Worm (Caenorhabditis elegans) whole organism, L3 larva: Measurements from ENCODE around the gene glb-34.

ENCODE experiments used
- R02D3.7 ChIP-seq: fragments of 150-350 bp; optimal IDR thresholded peaks from 2 replicates; lab custom pipeline; 2014; ENCODE audit warnings: missing biosample characterization, missing genetic modification characterization
- aly-2 ChIP-seq: fragments of 150-350 bp; optimal IDR thresholded peaks from 2 replicates; lab custom pipeline; 2014; ENCODE audit warnings: missing biosample characterization, missing genetic modification characterization
- ama-1 ChIP-seq: fragments of 150-350 bp; optimal IDR thresholded peaks from 2 replicates; lab custom pipeline; 2018
- ceh-28 ChIP-seq: fragments of 150-350 bp; optimal IDR thresholded peaks from 2 replicates; lab custom pipeline; 2014; ENCODE audit warnings: missing biosample characterization, missing genetic modification reagents, missing genetic modification characterization
- ceh-82 ChIP-seq: fragments of 150-350 bp; optimal IDR thresholded peaks from 2 replicates; lab custom pipeline; 2014; ENCODE audit warnings: missing biosample characterization, missing genetic modification characterization
- daf-12 ChIP-seq: fragments of 150-350 bp; optimal IDR thresholded peaks from 2 replicates; lab custom pipeline; 2014; ENCODE audit warnings: missing biosample characterization, missing genetic modification reagents, missing genetic modification characterization
- egl-5 ChIP-seq: fragments of 150-350 bp; optimal IDR thresholded peaks from 2 replicates; lab custom pipeline; 2017; ENCODE audit warnings: missing biosample characterization, missing genetic modification reagents, missing genetic modification characterization, inconsistent platforms
- elt-1 ChIP-seq: fragments of 150-350 bp; optimal IDR thresholded peaks from 2 replicates; lab custom pipeline; 2014; ENCODE audit warnings: missing biosample characterization, missing genetic modification characterization
- elt-2 ChIP-seq: sonication (generic microtip); optimal IDR thresholded peaks from 2 replicates; lab custom pipeline; 2016; ENCODE audit warnings: missing genetic modification reagents, mild to moderate bottlenecking, missing genetic modification characterization, missing compliant biosample characterization
- elt-3 ChIP-seq, 3 experiments: fragments of 150-350 bp in 1 of 3; sonication (generic microtip) in 2 of 3; optimal IDR thresholded peaks; 2 replicates in 2 of 3; 4 replicates in 1 of 3; lab custom pipeline; 2014 to 2017; ENCODE audit warnings: missing biosample characterization in 3 of 3, missing genetic modification characterization in 3 of 3
- eor-1 ChIP-seq, 2 experiments: fragments of 150-350 bp; optimal IDR thresholded peaks; 2 replicates each; lab custom pipeline; 2014 to 2018; ENCODE audit warnings: missing biosample characterization in 2 of 2, missing genetic modification characterization in 2 of 2
- fkh-10 ChIP-seq: sonication (generic microtip); optimal IDR thresholded peaks from 2 replicates; lab custom pipeline; 2017; ENCODE audit warnings: missing biosample characterization, missing genetic modification reagents, missing genetic modification characterization
- fkh-2 ChIP-seq: fragments of 150-350 bp; optimal IDR thresholded peaks from 2 replicates; lab custom pipeline; 2014; ENCODE audit warnings: missing biosample characterization, missing genetic modification reagents, missing genetic modification characterization
- fos-1 ChIP-seq: fragments of 150-350 bp; optimal IDR thresholded peaks from 2 replicates; lab custom pipeline; 2014; ENCODE audit warnings: missing biosample characterization, missing genetic modification characterization
- hmg-11 ChIP-seq: sonication (generic microtip); optimal IDR thresholded peaks from 2 replicates; lab custom pipeline; 2016; ENCODE audit warnings: missing genetic modification characterization, missing compliant biosample characterization
- jun-1 ChIP-seq: fragments of 150-350 bp; optimal IDR thresholded peaks from 2 replicates; lab custom pipeline; 2014; ENCODE audit warnings: missing biosample characterization, missing genetic modification reagents, missing genetic modification characterization
- lin-15B ChIP-seq: fragments of 150-350 bp; optimal IDR thresholded peaks from 2 replicates; lab custom pipeline; 2014; ENCODE audit warnings: missing biosample characterization, missing genetic modification characterization
- lin-39 ChIP-seq: fragments of 150-350 bp; optimal IDR thresholded peaks from 2 replicates; lab custom pipeline; 2018; ENCODE audit warnings: missing biosample characterization, missing genetic modification reagents, missing genetic modification characterization
- lsy-12 ChIP-seq: sonication (generic microtip); optimal IDR thresholded peaks from 2 replicates; lab custom pipeline; 2016; ENCODE audit warnings: mild to moderate bottlenecking, missing genetic modification characterization, missing compliant biosample characterization
- mdl-1 ChIP-seq: fragments of 150-350 bp; optimal IDR thresholded peaks from 2 replicates; lab custom pipeline; 2014; ENCODE audit warnings: missing biosample characterization, missing genetic modification characterization
- mml-1 ChIP-seq: fragments of 150-350 bp; sonication (generic microtip); optimal IDR thresholded peaks from 3 replicates; lab custom pipeline; 2014; ENCODE audit warnings: missing biosample characterization, missing genetic modification characterization
- nfya-1 ChIP-seq: sonication (generic microtip); optimal IDR thresholded peaks from 2 replicates; lab custom pipeline; 2017; ENCODE audit warnings: missing genetic modification characterization, mild to moderate bottlenecking, missing compliant biosample characterization, antibody characterized with exemption, moderate library complexity; ENCODE audit not compliant: insufficient read depth
- nhr-11 ChIP-seq: fragments of 150-350 bp; optimal IDR thresholded peaks from 2 replicates; lab custom pipeline; 2014; ENCODE audit warnings: missing biosample characterization, missing genetic modification characterization
- nhr-12 ChIP-seq: fragments of 150-350 bp; optimal IDR thresholded peaks from 2 replicates; lab custom pipeline; 2014; ENCODE audit warnings: missing biosample characterization, missing genetic modification characterization
- nhr-23 ChIP-seq: fragments of 150-350 bp; optimal IDR thresholded peaks from 2 replicates; lab custom pipeline; 2014; ENCODE audit warnings: missing biosample characterization, missing genetic modification reagents, missing genetic modification characterization
- nhr-237 ChIP-seq: fragments of 150-350 bp; optimal IDR thresholded peaks from 2 replicates; lab custom pipeline; 2014; ENCODE audit warnings: missing biosample characterization, missing genetic modification characterization
- nhr-25 ChIP-seq: sonication (generic microtip); optimal IDR thresholded peaks from 2 replicates; lab custom pipeline; 2017; ENCODE audit warnings: missing biosample characterization, missing genetic modification characterization
- nhr-28 ChIP-seq: fragments of 150-350 bp; optimal IDR thresholded peaks from 2 replicates; lab custom pipeline; 2014; ENCODE audit warnings: missing biosample characterization, missing genetic modification characterization
- nhr-43 ChIP-seq: sonication (generic microtip); optimal IDR thresholded peaks from 2 replicates; lab custom pipeline; 2016; ENCODE audit warnings: mild to moderate bottlenecking, missing genetic modification characterization, missing compliant biosample characterization; ENCODE audit not compliant: poor library complexity, severe bottlenecking
- nhr-67 ChIP-seq: fragments of 150-350 bp; optimal IDR thresholded peaks from 2 replicates; lab custom pipeline; 2014; ENCODE audit warnings: missing biosample characterization, missing genetic modification characterization
- nhr-77 ChIP-seq: fragments of 150-350 bp; optimal IDR thresholded peaks from 2 replicates; lab custom pipeline; 2014; ENCODE audit warnings: missing biosample characterization, missing genetic modification characterization
- pha-4 ChIP-seq: fragments of 150-350 bp; optimal IDR thresholded peaks from 2 replicates; lab custom pipeline; 2014; ENCODE audit warnings: missing biosample characterization, missing genetic modification reagents, missing genetic modification characterization
- pqm-1 ChIP-seq: fragments of 150-350 bp; optimal IDR thresholded peaks from 2 replicates; lab custom pipeline; 2017; ENCODE audit warnings: missing biosample characterization, missing genetic modification characterization, inconsistent platforms
- sea-2 ChIP-seq: fragments of 150-350 bp; sonication (generic microtip); optimal IDR thresholded peaks from 4 replicates; lab custom pipeline; 2014; ENCODE audit warnings: missing biosample characterization, missing genetic modification reagents, missing genetic modification characterization
- skn-1 ChIP-seq: fragments of 150-350 bp; optimal IDR thresholded peaks from 2 replicates; lab custom pipeline; 2014; ENCODE audit warnings: missing biosample characterization, missing genetic modification characterization
- snpc-4 ChIP-seq: fragments of 150-350 bp; optimal IDR thresholded peaks from 2 replicates; lab custom pipeline; 2014; ENCODE audit warnings: missing biosample characterization, missing genetic modification characterization
- tbx-2 ChIP-seq: sonication (generic microtip); optimal IDR thresholded peaks from 2 replicates; lab custom pipeline; 2016; ENCODE audit warnings: mild to moderate bottlenecking, missing genetic modification characterization, missing compliant biosample characterization
- unc-39 ChIP-seq: sonication (generic microtip); optimal IDR thresholded peaks from 4 replicates; lab custom pipeline; 2017; ENCODE audit warnings: missing biosample characterization, missing genetic modification characterization
- unc-62 ChIP-seq: fragments of 150-350 bp; sonication (generic microtip); optimal IDR thresholded peaks from 4 replicates; lab custom pipeline; 2014; ENCODE audit warnings: missing biosample characterization, missing genetic modification reagents, missing genetic modification characterization
- zag-1 ChIP-seq: fragments of 150-350 bp; optimal IDR thresholded peaks from 2 replicates; lab custom pipeline; 2014; ENCODE audit warnings: missing biosample characterization, missing genetic modification characterization
- ztf-11 ChIP-seq: fragments of 150-350 bp; optimal IDR thresholded peaks from 2 replicates; lab custom pipeline; 2014; ENCODE audit warnings: missing biosample characterization, missing genetic modification characterization
- ztf-4 ChIP-seq: fragments of 150-350 bp; optimal IDR thresholded peaks from 2 replicates; lab custom pipeline; 2014; ENCODE audit warnings: missing biosample characterization, missing genetic modification characterization

glb-34 gene

DNA sequence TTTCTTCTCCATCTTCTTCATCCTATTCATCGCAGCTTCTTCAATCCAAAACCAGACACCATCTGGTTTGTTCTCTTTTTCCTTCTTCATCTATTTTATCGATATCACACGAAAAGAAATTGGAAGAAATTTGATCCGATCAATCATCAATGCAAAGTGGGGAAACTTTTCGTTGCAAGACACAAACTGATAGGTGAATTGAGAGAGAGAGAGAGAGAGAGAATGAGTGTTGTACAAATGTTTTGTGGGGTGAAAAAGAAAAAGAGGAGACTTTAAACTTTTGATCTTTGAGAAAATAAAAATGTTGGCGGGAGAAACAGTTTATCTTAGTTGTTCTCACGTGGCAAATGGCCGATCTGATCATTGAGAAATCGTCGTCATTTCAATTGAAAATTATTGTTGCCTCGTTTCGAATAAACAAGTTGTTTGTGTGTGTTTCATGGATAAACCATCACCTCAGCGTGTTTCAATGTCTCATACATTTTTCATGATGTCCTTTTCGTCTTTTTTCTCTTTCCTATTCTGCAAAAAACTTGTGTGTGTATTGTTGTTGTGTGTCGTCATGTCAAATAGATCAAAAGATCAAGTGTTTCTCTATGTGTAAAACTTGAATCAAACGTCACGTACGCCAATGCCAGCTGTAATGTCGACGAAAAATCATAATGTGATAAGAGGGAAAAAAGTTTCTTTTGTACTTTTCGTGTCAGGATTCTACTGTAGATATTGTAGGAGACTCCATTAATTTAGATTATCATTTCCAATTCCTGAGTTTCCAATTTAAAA, 40.2 kb upstream of the glb-34 start (continued):
- TF ChIP-seq elt-2 (tag; lab: Kevin White, UChicago) = peak; percentile 68

DNA sequence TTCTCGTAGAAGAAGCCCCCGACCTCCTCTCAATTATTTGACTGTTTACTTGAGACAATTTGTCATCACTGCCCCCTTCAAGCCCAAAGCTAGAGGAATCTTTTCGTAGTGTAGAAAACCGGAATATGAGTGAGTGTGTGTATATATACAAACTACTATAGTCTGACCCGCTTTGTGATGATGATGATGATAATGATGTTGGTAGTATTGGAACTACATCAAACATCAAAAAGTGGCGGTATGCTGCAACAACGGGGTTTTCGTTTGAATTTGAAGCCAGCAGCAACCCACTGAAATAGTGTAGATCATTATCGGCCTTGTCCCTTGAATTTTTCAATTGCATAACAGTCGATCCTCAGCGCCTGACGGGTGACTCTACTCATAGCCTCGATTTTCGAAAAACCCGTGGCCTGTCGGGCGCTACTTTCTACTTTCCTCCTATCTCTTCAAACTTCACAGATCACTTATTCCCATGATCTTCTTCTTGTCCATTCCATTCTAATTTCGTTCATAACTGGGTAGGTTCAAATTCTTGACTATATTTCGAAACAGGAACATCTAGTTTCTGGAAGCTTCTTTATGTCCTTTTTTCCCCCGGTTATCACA, 39.5 kb upstream of the glb-34 start:
- no peak for TF ChIP-seq sea-2
- no peak for TF ChIP-seq ama-1
- TF ChIP-seq lin-39 = no peak
- no peak for TF ChIP-seq daf-12 (tag; lab: Kevin White, UChicago)
- TF ChIP-seq egl-5 (tag; lab: Kevin White, UChicago) = no peak
- no peak for TF ChIP-seq eor-1 (tag; optimal IDR thresholded peaks at IDR 0.05; lab: Kevin White, UChicago)
- TF ChIP-seq hmg-11 = peak; percentile 35
- no peak for TF ChIP-seq nfya-1 (tag; lab: Kevin White, UChicago)
- TF ChIP-seq nhr-28 (tag; lab: Kevin White, UChicago) = no peak
- TF ChIP-seq aly-2 (tag; lab: Kevin White, UChicago) = no peak
- peak in 1 of 3 experiments; percentile 23 for TF ChIP-seq elt-3 (tag; optimal IDR thresholded peaks at IDR 0.05; lab: Kevin White, UChicago)
- peak; percentile 44 for TF ChIP-seq nhr-25 (tag; lab: Kevin White, UChicago)
- no peak for TF ChIP-seq nhr-67 (tag; lab: Kevin White, UChicago)
- TF ChIP-seq ztf-4 (tag; lab: Kevin White, UChicago) = no peak
- TF ChIP-seq nhr-77 = no peak
- no peak for TF ChIP-seq unc-39
- TF ChIP-seq mml-1 (tag; lab: Kevin White, UChicago) = no peak
- no peak for TF ChIP-seq ceh-28 (tag; lab: Kevin White, UChicago)
- TF ChIP-seq elt-1 (tag; lab: Kevin White, UChicago) = no peak
- no peak for TF ChIP-seq fos-1 (tag; lab: Kevin White, UChicago)
- TF ChIP-seq ztf-11 (tag; lab: Kevin White, UChicago) = no peak
- peak; percentile 87 for TF ChIP-seq snpc-4 (tag; lab: Kevin White, UChicago)
- peak; percentile 54 for TF ChIP-seq nhr-23
- TF ChIP-seq mdl-1 (tag; lab: Kevin White, UChicago) = no peak
- no peak for TF ChIP-seq lsy-12 (tag; lab: Kevin White, UChicago)
- TF ChIP-seq pqm-1 (tag; lab: Kevin White, UChicago) = no peak

DNA sequence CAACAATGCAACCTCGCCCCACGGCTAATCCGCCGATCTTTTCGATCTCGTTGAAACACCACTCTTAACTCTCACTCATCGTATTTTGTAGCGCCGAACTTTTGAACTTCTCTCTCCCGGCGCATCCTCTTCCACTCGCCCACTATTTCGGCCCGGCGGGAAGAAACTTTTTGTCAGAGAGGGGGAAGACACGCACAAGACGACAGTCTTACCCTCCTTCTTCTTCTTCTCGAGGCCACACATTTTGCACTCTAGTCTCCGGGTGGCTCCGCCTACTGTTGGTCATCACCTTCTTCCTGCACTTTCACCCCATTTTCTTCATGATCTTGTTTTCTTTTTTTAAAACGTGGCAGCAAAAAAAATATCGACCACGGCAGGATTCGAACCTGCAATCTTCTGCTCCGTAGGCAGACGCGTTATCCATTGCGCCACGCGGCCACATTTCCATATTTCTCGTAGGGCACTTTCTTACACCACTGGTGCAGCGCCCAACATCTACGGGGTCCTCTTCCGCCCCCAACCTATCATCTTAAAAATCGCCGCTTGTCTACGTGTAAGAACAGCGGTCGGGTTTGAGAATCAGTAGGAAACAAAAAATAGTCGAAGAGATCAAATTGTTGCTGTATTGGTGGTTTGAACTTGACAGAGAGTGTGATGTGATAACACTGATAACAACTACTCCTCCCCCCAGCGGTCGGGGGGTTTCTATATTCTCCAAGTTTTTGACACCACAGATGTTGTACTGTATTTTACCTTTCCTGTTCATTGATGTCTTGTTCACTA, 38.6 kb upstream of the glb-34 start:
- TF ChIP-seq pha-4 (tag; lab: Kevin White, UChicago) (peak; percentile 63), mml-1 (tag; lab: Kevin White, UChicago) (no peak), nhr-77 (no peak), elt-2 (tag; lab: Kevin White, UChicago) (peak; percentile 69), fkh-2 (tag; lab: Kevin White, UChicago) (no peak), zag-1 (tag; lab: Kevin White, UChicago) (no peak), elt-1 (tag; lab: Kevin White, UChicago) (peak; percentile 28), nhr-67 (tag; lab: Kevin White, UChicago) (no peak), ceh-82 (tag; lab: Kevin White, UChicago) (no peak), nhr-12 (tag; lab: Kevin White, UChicago) (no peak), lin-39 (no peak), fkh-10 (no peak), nhr-43 (tag; lab: Kevin White, UChicago) (peak; percentile 88), mdl-1 (tag; lab: Kevin White, UChicago) (no peak), hmg-11 (peak; percentile 1), fos-1 (tag; lab: Kevin White, UChicago) (no peak), lin-15B (tag; lab: Kevin White, UChicago) (peak; percentile 59), snpc-4 (tag; lab: Kevin White, UChicago) (peak; percentile 65), eor-1 (tag; optimal IDR thresholded peaks at IDR 0.05; lab: Kevin White, UChicago) (no peak), jun-1 (peak; percentile 79), nhr-11 (tag; lab: Kevin White, UChicago) (no peak), skn-1 (tag; lab: Kevin White, UChicago) (no peak), nhr-23 (peak; percentile 96), daf-12 (tag; lab: Kevin White, UChicago) (no peak), nhr-25 (tag; lab: Kevin White, UChicago) (peak; percentile 89), unc-62 (peak; percentile 21), aly-2 (tag; lab: Kevin White, UChicago) (no peak), pqm-1 (tag; lab: Kevin White, UChicago) (peak; percentile 43), unc-39 (no peak), elt-3 (tag; optimal IDR thresholded peaks at IDR 0.05; lab: Kevin White, UChicago) (no peak), ztf-11 (tag; lab: Kevin White, UChicago) (no peak), nfya-1 (tag; lab: Kevin White, UChicago) (peak; percentile 41), ceh-28 (tag; lab: Kevin White, UChicago) (no peak), nhr-237 (tag; lab: Kevin White, UChicago) (no peak), R02D3.7 (tag; lab: Kevin White, UChicago) (peak; percentile 7), tbx-2 (tag; lab: Kevin White, UChicago) (peak; percentile 37), ztf-4 (tag; lab: Kevin White, UChicago) (no peak), egl-5 (tag; lab: Kevin White, UChicago) (no peak)
